Worm (Caenorhabditis elegans) whole organism, L3 larva: Measurements from ENCODE around the gene F19H8.2.
A peak's percentile ranks its signal among the peaks of the same experiment; 100 is the strongest.

Source experiments
- ZK546.5 ChIP-seq: sonication (generic microtip); optimal IDR thresholded peaks from 2 replicates; lab custom pipeline; 2017; ENCODE audit warnings: missing biosample characterization, missing genetic modification characterization
- aly-2 ChIP-seq: fragments of 150-350 bp; optimal IDR thresholded peaks from 2 replicates; lab custom pipeline; 2014; ENCODE audit warnings: missing biosample characterization, missing genetic modification characterization
- ceh-16 ChIP-seq: sonication (generic microtip); optimal IDR thresholded peaks from 2 replicates; lab custom pipeline; 2017; ENCODE audit warnings: missing biosample characterization, missing genetic modification characterization
- ceh-28 ChIP-seq: fragments of 150-350 bp; optimal IDR thresholded peaks from 2 replicates; lab custom pipeline; 2014; ENCODE audit warnings: missing biosample characterization, missing genetic modification reagents, missing genetic modification characterization
- ceh-9 ChIP-seq: sonication (generic microtip); optimal IDR thresholded peaks from 2 replicates; lab custom pipeline; 2018; ENCODE audit warnings: missing biosample characterization, missing genetic modification characterization
- daf-12 ChIP-seq: fragments of 150-350 bp; optimal IDR thresholded peaks from 2 replicates; lab custom pipeline; 2014; ENCODE audit warnings: missing biosample characterization, missing genetic modification reagents, missing genetic modification characterization
- egl-27 ChIP-seq: sonication (generic microtip); optimal IDR thresholded peaks from 4 replicates; lab custom pipeline; 2017; ENCODE audit warnings: missing biosample characterization, missing genetic modification reagents, missing genetic modification characterization
- elt-1 ChIP-seq: fragments of 150-350 bp; optimal IDR thresholded peaks from 2 replicates; lab custom pipeline; 2014; ENCODE audit warnings: missing biosample characterization, missing genetic modification characterization
- elt-2 ChIP-seq: sonication (generic microtip); optimal IDR thresholded peaks from 2 replicates; lab custom pipeline; 2016; ENCODE audit warnings: missing genetic modification reagents, mild to moderate bottlenecking, missing genetic modification characterization, missing compliant biosample characterization
- eor-1 ChIP-seq, 2 experiments: fragments of 150-350 bp; optimal IDR thresholded peaks; 2 replicates each; lab custom pipeline; 2014 to 2018; ENCODE audit warnings: missing biosample characterization in 2 of 2, missing genetic modification characterization in 2 of 2
- hmg-11 ChIP-seq: sonication (generic microtip); optimal IDR thresholded peaks from 2 replicates; lab custom pipeline; 2016; ENCODE audit warnings: missing genetic modification characterization, missing compliant biosample characterization
- jun-1 ChIP-seq: fragments of 150-350 bp; optimal IDR thresholded peaks from 2 replicates; lab custom pipeline; 2014; ENCODE audit warnings: missing biosample characterization, missing genetic modification reagents, missing genetic modification characterization
- lin-15B ChIP-seq: fragments of 150-350 bp; optimal IDR thresholded peaks from 2 replicates; lab custom pipeline; 2014; ENCODE audit warnings: missing biosample characterization, missing genetic modification characterization
- lin-39 ChIP-seq: fragments of 150-350 bp; optimal IDR thresholded peaks from 2 replicates; lab custom pipeline; 2018; ENCODE audit warnings: missing biosample characterization, missing genetic modification reagents, missing genetic modification characterization
- mdl-1 ChIP-seq: fragments of 150-350 bp; optimal IDR thresholded peaks from 2 replicates; lab custom pipeline; 2014; ENCODE audit warnings: missing biosample characterization, missing genetic modification characterization
- mml-1 ChIP-seq: fragments of 150-350 bp; sonication (generic microtip); optimal IDR thresholded peaks from 3 replicates; lab custom pipeline; 2014; ENCODE audit warnings: missing biosample characterization, missing genetic modification characterization
- nfya-1 ChIP-seq: sonication (generic microtip); optimal IDR thresholded peaks from 2 replicates; lab custom pipeline; 2017; ENCODE audit warnings: missing genetic modification characterization, mild to moderate bottlenecking, missing compliant biosample characterization, antibody characterized with exemption, moderate library complexity; ENCODE audit not compliant: insufficient read depth
- nhr-12 ChIP-seq: fragments of 150-350 bp; optimal IDR thresholded peaks from 2 replicates; lab custom pipeline; 2014; ENCODE audit warnings: missing biosample characterization, missing genetic modification characterization
- nhr-23 ChIP-seq: fragments of 150-350 bp; optimal IDR thresholded peaks from 2 replicates; lab custom pipeline; 2014; ENCODE audit warnings: missing biosample characterization, missing genetic modification reagents, missing genetic modification characterization
- nhr-25 ChIP-seq: sonication (generic microtip); optimal IDR thresholded peaks from 2 replicates; lab custom pipeline; 2017; ENCODE audit warnings: missing biosample characterization, missing genetic modification characterization
- nhr-43 ChIP-seq: sonication (generic microtip); optimal IDR thresholded peaks from 2 replicates; lab custom pipeline; 2016; ENCODE audit warnings: mild to moderate bottlenecking, missing genetic modification characterization, missing compliant biosample characterization; ENCODE audit not compliant: poor library complexity, severe bottlenecking
- nhr-67 ChIP-seq: fragments of 150-350 bp; optimal IDR thresholded peaks from 2 replicates; lab custom pipeline; 2014; ENCODE audit warnings: missing biosample characterization, missing genetic modification characterization
- nhr-76 ChIP-seq: fragments of 150-350 bp; sonication (generic microtip); optimal IDR thresholded peaks from 5 replicates; lab custom pipeline; 2014; ENCODE audit warnings: missing biosample characterization, missing genetic modification characterization
- nhr-77 ChIP-seq: fragments of 150-350 bp; optimal IDR thresholded peaks from 2 replicates; lab custom pipeline; 2014; ENCODE audit warnings: missing biosample characterization, missing genetic modification characterization
- pqm-1 ChIP-seq: fragments of 150-350 bp; optimal IDR thresholded peaks from 2 replicates; lab custom pipeline; 2017; ENCODE audit warnings: missing biosample characterization, missing genetic modification characterization, inconsistent platforms
- skn-1 ChIP-seq: fragments of 150-350 bp; optimal IDR thresholded peaks from 2 replicates; lab custom pipeline; 2014; ENCODE audit warnings: missing biosample characterization, missing genetic modification characterization
- snpc-4 ChIP-seq: fragments of 150-350 bp; optimal IDR thresholded peaks from 2 replicates; lab custom pipeline; 2014; ENCODE audit warnings: missing biosample characterization, missing genetic modification characterization
- tbx-2 ChIP-seq: sonication (generic microtip); optimal IDR thresholded peaks from 2 replicates; lab custom pipeline; 2016; ENCODE audit warnings: mild to moderate bottlenecking, missing genetic modification characterization, missing compliant biosample characterization
- unc-62 ChIP-seq: fragments of 150-350 bp; sonication (generic microtip); optimal IDR thresholded peaks from 4 replicates; lab custom pipeline; 2014; ENCODE audit warnings: missing biosample characterization, missing genetic modification reagents, missing genetic modification characterization

F19H8.2 gene

DNA sequence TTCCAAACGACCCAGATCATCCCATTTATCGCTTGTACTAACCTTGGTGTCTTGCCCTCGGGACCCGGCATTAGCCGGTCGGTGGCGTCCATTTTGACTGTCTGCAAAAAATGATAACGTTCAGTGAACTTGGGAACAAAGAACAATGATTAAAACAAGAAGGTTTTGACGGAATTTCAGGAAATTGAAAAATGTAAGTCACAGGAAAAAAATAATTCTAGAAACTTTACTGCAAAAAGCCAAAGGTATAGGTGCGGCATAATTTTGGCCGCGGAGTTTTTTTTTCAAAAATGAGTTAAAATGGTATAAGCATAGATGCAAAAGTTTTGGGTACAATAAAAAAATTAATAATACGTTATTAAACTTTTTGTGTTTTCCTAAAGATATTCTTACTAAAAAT is 38.3 kb upstream of the F19H8.2 start, which contains the start of gene atgp-2:
Gene atgp-2 (minus strand): TSS at position 101 of the 400 bp plus-strand sequence.
- TF ChIP-seq nhr-77 (no peak), unc-62 (no peak), snpc-4 (no peak), mml-1 (tag; lab: Kevin White, UChicago) (no peak), nhr-12 (no peak), lin-15B (no peak)

DNA sequence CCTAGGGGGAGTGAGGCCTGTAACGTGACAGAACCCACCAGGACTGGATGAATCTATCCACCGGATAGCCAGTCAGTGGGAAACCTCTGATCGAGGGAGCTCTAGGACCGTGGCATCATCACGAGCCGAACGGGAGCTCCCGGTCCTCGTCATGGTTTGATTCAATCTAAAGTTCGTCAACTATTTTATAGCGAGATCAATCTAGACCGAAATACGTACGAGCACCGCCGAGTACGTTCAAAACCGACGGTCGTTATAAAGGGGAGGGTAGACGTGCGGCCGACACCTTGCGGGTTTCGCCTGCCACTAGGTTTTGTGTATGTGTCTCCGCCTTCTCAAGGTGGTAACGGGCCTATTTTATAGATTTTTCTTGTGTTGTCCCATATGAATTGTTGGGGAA is 35.7 kb upstream of the F19H8.2 start:
- peak; percentile 74 for TF ChIP-seq snpc-4

DNA sequence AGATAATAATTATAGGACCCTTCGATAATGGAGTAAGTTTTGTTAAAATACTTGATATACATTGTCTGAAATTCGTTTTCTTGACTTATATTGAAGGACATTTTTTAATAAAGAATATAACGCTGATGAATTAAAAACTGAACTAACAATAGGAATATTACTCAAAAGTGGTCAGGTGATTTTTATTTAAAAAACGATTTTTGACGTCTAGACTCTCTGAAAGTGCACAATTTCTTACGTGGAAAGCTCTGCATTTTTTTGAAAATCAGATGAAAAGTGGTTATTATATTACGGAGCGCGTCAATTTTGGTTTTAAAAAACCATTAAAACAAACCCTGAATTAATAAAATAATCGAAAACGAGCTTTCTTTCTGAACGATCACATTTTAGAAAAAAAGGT is 31.1 kb upstream of the F19H8.2 start, which contains the start of gene sre-13:
Gene sre-13 (minus strand): TSS at position 101 of the 400 bp plus-strand sequence.
- TF ChIP-seq aly-2 (no peak), pqm-1 (tag; lab: Kevin White, UChicago) (no peak), nhr-76 (tag; lab: Kevin White, UChicago) (no peak), ceh-9 (tag; lab: Kevin White, UChicago) (no peak), elt-2 (no peak), nhr-25 (tag; lab: Kevin White, UChicago) (no peak), mml-1 (tag; lab: Kevin White, UChicago) (no peak), skn-1 (no peak), snpc-4 (no peak)
- TF ChIP-seq, all 47 proteins: peak for 0

DNA sequence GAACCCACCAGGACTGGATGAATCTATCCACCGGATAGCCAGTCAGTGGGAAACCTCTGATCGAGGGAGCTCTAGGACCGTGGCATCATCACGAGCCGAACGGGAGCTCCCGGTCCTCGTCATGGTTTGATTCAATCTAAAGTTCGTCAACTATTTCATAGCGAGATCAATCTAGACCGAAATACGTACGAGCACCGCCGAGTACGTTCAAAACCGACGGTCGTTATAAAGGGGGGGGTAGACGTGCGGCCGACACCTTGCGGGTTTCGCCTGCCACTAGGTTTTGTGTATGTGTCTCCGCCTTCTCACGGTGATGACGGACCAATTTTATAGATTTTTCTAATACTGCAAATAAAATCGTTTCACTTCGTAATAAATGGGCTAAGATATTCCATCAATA is 30.2 kb upstream of the F19H8.2 start:
- TF ChIP-seq snpc-4: peak; percentile 50
- TF ChIP-seq, all 47 proteins: peak for 1; not testable (repeated sequence) for 46

DNA sequence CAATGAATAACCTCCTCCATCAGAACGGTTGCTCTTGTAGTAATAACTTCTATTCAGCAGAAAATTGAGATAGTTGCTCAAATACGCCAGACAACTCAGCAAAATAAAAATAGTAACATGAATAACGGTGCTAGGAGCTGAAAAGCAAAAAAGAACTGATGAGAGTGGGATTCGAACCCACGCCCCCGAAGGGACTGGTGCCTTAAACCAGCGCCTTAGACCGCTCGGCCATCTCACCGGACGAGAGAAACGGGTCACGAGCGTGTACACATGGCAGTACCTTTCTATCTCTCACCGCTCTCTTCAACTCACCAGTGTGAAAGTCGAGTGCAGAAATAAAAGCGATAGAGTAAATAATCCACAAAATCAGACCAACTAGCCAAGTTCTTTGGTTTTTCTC is 29.5 kb upstream of the F19H8.2 start:
- TF ChIP-seq nhr-43 (tag; lab: Kevin White, UChicago) (peak; percentile 77), egl-27 (tag; lab: Kevin White, UChicago) (no peak), nhr-67 (tag; lab: Kevin White, UChicago) (no peak), snpc-4 (peak; percentile 74), mml-1 (tag; lab: Kevin White, UChicago) (no peak), lin-15B (peak; percentile 12), skn-1 (peak; percentile 1), lin-39 (peak; percentile 79), hmg-11 (peak; percentile 54), nfya-1 (peak; percentile 32)

DNA sequence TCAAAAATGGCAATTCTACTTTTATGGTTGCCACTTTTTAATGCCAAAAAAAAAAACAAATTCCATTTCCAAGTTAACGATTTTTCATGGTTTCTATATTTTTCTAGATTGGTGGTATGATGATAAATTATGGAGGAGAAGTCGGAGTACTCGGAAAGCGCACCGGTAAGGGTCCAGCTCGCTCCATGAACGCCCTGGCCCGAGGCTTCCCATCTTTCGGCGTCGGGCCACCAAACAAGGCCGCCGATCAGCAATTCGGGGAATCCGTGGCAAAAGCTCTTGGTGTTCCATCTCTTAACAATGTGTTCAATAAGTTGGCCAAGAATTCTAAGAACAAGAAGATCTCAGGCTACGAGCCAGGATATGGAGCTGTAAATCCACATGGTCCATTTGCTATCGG is 28.4 kb upstream of the F19H8.2 start:
- TF ChIP-seq ceh-16 (tag; lab: Kevin White, UChicago) (no peak), egl-27 (tag; lab: Kevin White, UChicago) (no peak), elt-2 (no peak), elt-1 (tag; lab: Kevin White, UChicago) (no peak), skn-1 (no peak), mdl-1 (tag; lab: Kevin White, UChicago) (no peak), ceh-28 (no peak), nhr-67 (tag; lab: Kevin White, UChicago) (no peak), eor-1 (tag; optimal IDR thresholded peaks at IDR 0.05; lab: Kevin White, UChicago) (no peak), daf-12 (tag; lab: Kevin White, UChicago) (no peak), tbx-2 (tag; lab: Kevin White, UChicago) (no peak), jun-1 (tag; lab: Kevin White, UChicago) (no peak), nhr-12 (no peak), nhr-23 (tag; lab: Kevin White, UChicago) (no peak), hmg-11 (no peak), ceh-9 (tag; lab: Kevin White, UChicago) (no peak), mml-1 (tag; lab: Kevin White, UChicago) (no peak), ZK546.5 (tag; lab: Kevin White, UChicago) (no peak), nhr-43 (tag; lab: Kevin White, UChicago) (no peak)

DNA sequence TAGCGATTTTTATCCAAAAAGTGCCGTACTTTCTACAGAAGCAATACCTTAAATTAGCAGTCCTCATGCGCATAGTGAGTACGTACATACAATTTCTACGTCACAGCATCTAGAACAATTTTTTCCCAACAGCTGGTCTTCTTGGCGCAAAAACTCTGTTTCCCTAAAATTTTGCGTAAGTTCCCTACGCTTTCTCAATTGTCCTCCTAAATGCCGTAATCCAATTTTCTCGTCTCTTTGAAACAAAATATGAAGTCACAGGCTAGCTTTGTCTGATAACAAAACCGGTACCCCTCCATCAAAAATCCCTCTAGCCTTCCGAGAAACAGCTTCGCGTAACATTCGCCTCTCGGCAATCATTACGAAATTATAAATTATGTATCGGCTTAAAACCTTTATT is 27.2 kb upstream of the F19H8.2 start, which contains the start of gene C38C6.3:
Gene C38C6.3 (plus strand): TSS at position 301 of the 400 bp plus-strand sequence.
- no peak for TF ChIP-seq unc-62
